Worm (Caenorhabditis elegans) whole organism, L4 larva: ENCODE data around the gene F40G9.9.

Experiments
- D1046.2 ChIP-seq: fragments of 200-800 bp; sonication (Bioruptor generic); IDR thresholded peaks from 2 replicates; pipeline ENCODE4 v1.3.6; 2022; ENCODE audit warnings: missing genetic modification characterization, missing compliant biosample characterization
- F37D6.2 ChIP-seq: sonication (generic microtip); optimal IDR thresholded peaks from 2 replicates; lab custom pipeline; 2016; ENCODE audit warnings: mild to moderate bottlenecking, missing genetic modification characterization, missing compliant biosample characterization
- F44E2.7 ChIP-seq: fragments of 200-800 bp; sonication (Bioruptor generic); IDR thresholded peaks from 2 replicates; pipeline ENCODE4 v2.1.2; 2022; ENCODE audit warnings: missing genetic modification characterization, missing compliant biosample characterization
- T26A8.4 ChIP-seq: fragments of 200-800 bp; sonication (Bioruptor generic); IDR thresholded peaks from 2 replicates; pipeline ENCODE4 v1.3.6; 2022; ENCODE audit warnings: missing genetic modification characterization, missing compliant biosample characterization
- Y5F2A.4 ChIP-seq: fragments of 200-800 bp; sonication (Bioruptor generic); optimal IDR thresholded peaks from 2 replicates; lab custom pipeline; 2018; ENCODE audit warnings: mild to moderate bottlenecking, missing genetic modification characterization, missing compliant biosample characterization
- ZK546.5 ChIP-seq, 2 experiments: sonication (generic microtip); optimal IDR thresholded peaks; 2 replicates each; lab custom pipeline; 2017; ENCODE audit warnings: missing biosample characterization in 2 of 2, missing genetic modification characterization in 2 of 2
- aha-1 ChIP-seq: fragments of 150-350 bp; peaks from one replicate; lab custom pipeline; 2014; ENCODE audit warnings: missing biosample characterization, missing genetic modification characterization
- attf-4 ChIP-seq: sonication (generic microtip); optimal IDR thresholded peaks from 3 replicates; lab custom pipeline; 2017; ENCODE audit warnings: missing biosample characterization, missing genetic modification characterization
- ceh-32 ChIP-seq: sonication (generic microtip); optimal IDR thresholded peaks from 2 replicates; lab custom pipeline; 2016; ENCODE audit warnings: mild to moderate bottlenecking, missing genetic modification characterization, missing compliant biosample characterization; ENCODE audit not compliant: poor library complexity
- ces-1 ChIP-seq: fragments of 150-350 bp; sonication (generic microtip); optimal IDR thresholded peaks from 4 replicates; lab custom pipeline; 2014; ENCODE audit warnings: missing biosample characterization, missing genetic modification reagents, missing genetic modification characterization
- ctbp-1 ChIP-seq: fragments of 200-800 bp; sonication (Bioruptor generic); IDR thresholded peaks from 2 replicates; pipeline ENCODE4 v1.3.6; 2022; ENCODE audit warnings: missing genetic modification reagents, missing genetic modification characterization, missing compliant biosample characterization
- dve-1 ChIP-seq: sonication (generic microtip); optimal IDR thresholded peaks from 2 replicates; lab custom pipeline; 2017; ENCODE audit warnings: antibody characterized with exemption, mild to moderate bottlenecking, missing genetic modification characterization, missing compliant biosample characterization; ENCODE audit not compliant: insufficient read depth
- fkh-10 ChIP-seq: fragments of 150-350 bp; optimal IDR thresholded peaks from 2 replicates; lab custom pipeline; 2014; ENCODE audit warnings: missing biosample characterization, missing genetic modification reagents, missing genetic modification characterization
- hif-1 ChIP-seq, 2 experiments: sonication (generic microtip); optimal IDR thresholded peaks; 2 replicates each; lab custom pipeline; 2016 to 2017; ENCODE audit warnings: missing compliant biosample characterization in 2 of 2, missing genetic modification characterization in 2 of 2, missing genetic modification reagents in 2 of 2, missing genotype in 2 of 2, mild to moderate bottlenecking in 1 of 2
- hlh-30 ChIP-seq: sonication (generic microtip); optimal IDR thresholded peaks from 2 replicates; lab custom pipeline; 2017; ENCODE audit warnings: antibody characterized with exemption, mild to moderate bottlenecking, missing genetic modification characterization, missing compliant biosample characterization; ENCODE audit not compliant: insufficient read depth
- hmg-1.1 ChIP-seq: fragments of 200-800 bp; sonication (Bioruptor generic); IDR thresholded peaks from 2 replicates; pipeline ENCODE4 v1.3.6; 2022; ENCODE audit warnings: missing genetic modification reagents, missing genetic modification characterization, missing compliant biosample characterization
- jun-1 ChIP-seq: fragments of 150-350 bp; optimal IDR thresholded peaks from 2 replicates; lab custom pipeline; 2014; ENCODE audit warnings: missing biosample characterization, missing genetic modification reagents, missing genetic modification characterization
- lir-3 ChIP-seq: sonication (generic microtip); optimal IDR thresholded peaks from 2 replicates; lab custom pipeline; 2016; ENCODE audit warnings: mild to moderate bottlenecking, missing genetic modification characterization, missing compliant biosample characterization
- madf-5 ChIP-seq, 2 experiments: fragments of 200-800 bp; sonication (Bioruptor generic); IDR thresholded peaks; 2 replicates each; pipeline ENCODE4 v1.3.6; 2022; ENCODE audit warnings: missing compliant biosample characterization in 2 of 2, missing genetic modification characterization in 2 of 2
- nhr-25 ChIP-seq: sonication (generic microtip); optimal IDR thresholded peaks from 2 replicates; lab custom pipeline; 2017; ENCODE audit warnings: missing genetic modification characterization, mild to moderate bottlenecking, missing compliant biosample characterization, antibody characterized with exemption, moderate library complexity, borderline replicate concordance; ENCODE audit not compliant: insufficient read depth
- nhr-41 ChIP-seq: fragments of 200-800 bp; sonication (Bioruptor generic); IDR thresholded peaks from 2 replicates; pipeline ENCODE4 v1.3.6; 2022; ENCODE audit warnings: missing genetic modification reagents, missing genetic modification characterization, missing compliant biosample characterization
- nhr-77 ChIP-seq: fragments of 150-350 bp; optimal IDR thresholded peaks from 2 replicates; lab custom pipeline; 2014; ENCODE audit warnings: missing biosample characterization, missing genetic modification characterization
- pha-4 ChIP-seq, 2 experiments: fragments of 150-350 bp in 1 of 2; fragments of 200-800 bp in 1 of 2; sonication (Bioruptor generic) in 1 of 2; IDR thresholded peaks in 1 of 2; optimal IDR thresholded peaks in 1 of 2; 2 replicates each; pipeline versions ENCODE4 v1.3.6 to Lab custom; 2014 to 2022; ENCODE audit warnings: missing genetic modification characterization in 2 of 2, missing genetic modification reagents in 2 of 2, missing biosample characterization in 1 of 2, missing compliant biosample characterization in 1 of 2
- php-3 ChIP-seq: fragments of 200-800 bp; sonication (Bioruptor generic); IDR thresholded peaks from 2 replicates; pipeline ENCODE4 v1.3.6; 2022; ENCODE audit warnings: missing genetic modification reagents, missing genetic modification characterization, missing compliant biosample characterization
- sdz-12 ChIP-seq: fragments of 200-800 bp; sonication (Bioruptor generic); optimal IDR thresholded peaks from 2 replicates; lab custom pipeline; 2018; ENCODE audit warnings: mild to moderate bottlenecking, missing genetic modification characterization, missing compliant biosample characterization
- tag-97 ChIP-seq: fragments of 200-800 bp; sonication (Bioruptor generic); IDR thresholded peaks from 2 replicates; pipeline ENCODE4 v1.3.6; 2022; ENCODE audit warnings: missing genetic modification characterization, missing compliant biosample characterization
- tra-1 ChIP-seq: fragments of 200-800 bp; sonication (Bioruptor generic); IDR thresholded peaks from 2 replicates; pipeline ENCODE4 v1.3.6; 2022; ENCODE audit warnings: missing genetic modification reagents, missing genetic modification characterization, missing compliant biosample characterization
- unc-62 ChIP-seq, 3 experiments: fragments of 150-350 bp in 1 of 3; sonication (generic microtip); optimal IDR thresholded peaks in 2 of 3; peaks in 1 of 3; 1 replicate in 1 of 3; 2 replicates in 2 of 3; lab custom pipeline; 2014 to 2017; ENCODE audit warnings: missing biosample characterization in 3 of 3, missing genetic modification characterization in 3 of 3, missing genetic modification reagents in 3 of 3, missing genotype in 1 of 3

Gene F40G9.9

ce11 chrIII:171617-172016 lies at the start of gene F40G9.9, which contains the start of gene F40G9.12:
TSS of gene F40G9.9 (minus strand) at chrIII:171717.
TSS of gene F40G9.12 (plus strand) at chrIII:171847.
- TF ChIP-seq T26A8.4, result no peak
- no peak for TF ChIP-seq ceh-32
- TF ChIP-seq ces-1 (GFP tag; lab: Kevin White, UChicago), result no peak
- no peak for TF ChIP-seq hlh-30 (tag; lab: Kevin White, UChicago)
- TF ChIP-seq F44E2.7 (GFP tag; lab: Robert Waterston, UW), result no peak

DNA sequence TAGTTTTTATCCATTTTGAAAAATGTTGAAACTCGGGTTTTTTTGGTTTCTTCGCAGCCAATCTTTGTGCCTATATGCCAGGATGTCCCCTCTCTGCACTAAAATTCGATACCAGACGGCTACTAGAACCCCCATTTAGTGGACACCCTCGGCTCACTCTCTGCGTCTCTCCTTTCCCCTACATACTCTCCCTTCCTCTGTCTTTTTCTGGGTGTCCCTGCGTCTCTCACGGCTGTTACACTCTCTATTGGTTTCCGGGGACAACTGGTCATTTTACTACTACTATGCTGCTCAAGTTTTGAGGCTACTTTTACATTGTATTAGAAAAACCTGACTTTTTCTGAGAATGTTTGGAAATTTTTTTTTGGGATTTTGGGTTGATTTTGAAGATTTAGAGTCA lies 48.9 kb upstream of the F40G9.9 start:
- TF ChIP-seq pha-4 (GFP tag; IDR thresholded peaks at IDR 0.05; lab: Robert Waterston, UW) (no peak), pha-4 (tag; optimal IDR thresholded peaks at IDR 0.05; lab: Kevin White, UChicago) (no peak), unc-62 (GFP tag; optimal IDR thresholded peaks at IDR 0.05 in 1 of 2; lab: Kevin White, UChicago) (peak in 1 of 2 experiments; percentile 67), unc-62 (tag; optimal IDR thresholded peaks at IDR 0.05; lab: Kevin White, UChicago) (no peak), hmg-1.1 (GFP tag; lab: Robert Waterston, UW) (peak; percentile 62), madf-5 (GFP tag; IDR thresholded peaks at IDR 0.05; lab: Robert Waterston, UW) (no peak), nhr-25 (no peak), attf-4 (tag; lab: Kevin White, UChicago) (no peak)

ce11 chrIII:211387-211786 lies 39.9 kb upstream of the F40G9.9 start:
- TF ChIP-seq ctbp-1 (GFP tag; lab: Robert Waterston, UW) (0 out of 2 replicates have a peak, but pooled peaks have one; percentile 17), F37D6.2 (tag; lab: Kevin White, UChicago) (no peak), tag-97 (GFP tag; lab: Robert Waterston, UW) (no peak), fkh-10 (GFP tag; lab: Kevin White, UChicago) (peak; percentile 15), hif-1 (tag; optimal IDR thresholded peaks at IDR 0.05; lab: Kevin White, UChicago) (no peak), php-3 (GFP tag; lab: Robert Waterston, UW) (no peak), D1046.2 (no peak), hmg-1.1 (GFP tag; lab: Robert Waterston, UW) (no peak), nhr-41 (GFP tag; lab: Robert Waterston, UW) (no peak), sdz-12 (GFP tag; lab: Kevin White, UChicago) (no peak), Y5F2A.4 (GFP tag; lab: Kevin White, UChicago) (no peak), dve-1 (no peak), lir-3 (no peak), nhr-77 (no peak)

DNA sequence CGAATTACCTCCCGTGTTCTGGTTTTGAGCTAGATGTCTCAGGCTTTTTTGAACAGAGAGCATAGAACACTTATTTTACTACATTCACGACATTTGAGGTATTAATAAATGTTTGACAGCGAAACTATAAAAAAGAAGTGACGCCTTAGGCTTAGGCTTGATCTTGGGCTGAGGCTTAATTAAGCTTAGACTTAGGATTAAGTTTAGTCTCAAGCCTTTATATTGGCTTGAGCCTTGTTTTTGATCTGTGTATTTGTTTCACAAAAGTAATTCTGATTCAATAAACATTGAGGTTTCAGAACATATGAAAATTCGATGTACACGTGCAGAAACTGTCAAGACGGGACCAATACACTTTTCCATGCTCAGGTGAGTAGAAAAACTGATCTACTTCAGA lies 38.2 kb upstream of the F40G9.9 start, which contains the start of gene klp-20:
klp-20 (plus strand) TSS at position 298 of the 397 bp plus-strand sequence.
- no peak for TF ChIP-seq nhr-77

DNA sequence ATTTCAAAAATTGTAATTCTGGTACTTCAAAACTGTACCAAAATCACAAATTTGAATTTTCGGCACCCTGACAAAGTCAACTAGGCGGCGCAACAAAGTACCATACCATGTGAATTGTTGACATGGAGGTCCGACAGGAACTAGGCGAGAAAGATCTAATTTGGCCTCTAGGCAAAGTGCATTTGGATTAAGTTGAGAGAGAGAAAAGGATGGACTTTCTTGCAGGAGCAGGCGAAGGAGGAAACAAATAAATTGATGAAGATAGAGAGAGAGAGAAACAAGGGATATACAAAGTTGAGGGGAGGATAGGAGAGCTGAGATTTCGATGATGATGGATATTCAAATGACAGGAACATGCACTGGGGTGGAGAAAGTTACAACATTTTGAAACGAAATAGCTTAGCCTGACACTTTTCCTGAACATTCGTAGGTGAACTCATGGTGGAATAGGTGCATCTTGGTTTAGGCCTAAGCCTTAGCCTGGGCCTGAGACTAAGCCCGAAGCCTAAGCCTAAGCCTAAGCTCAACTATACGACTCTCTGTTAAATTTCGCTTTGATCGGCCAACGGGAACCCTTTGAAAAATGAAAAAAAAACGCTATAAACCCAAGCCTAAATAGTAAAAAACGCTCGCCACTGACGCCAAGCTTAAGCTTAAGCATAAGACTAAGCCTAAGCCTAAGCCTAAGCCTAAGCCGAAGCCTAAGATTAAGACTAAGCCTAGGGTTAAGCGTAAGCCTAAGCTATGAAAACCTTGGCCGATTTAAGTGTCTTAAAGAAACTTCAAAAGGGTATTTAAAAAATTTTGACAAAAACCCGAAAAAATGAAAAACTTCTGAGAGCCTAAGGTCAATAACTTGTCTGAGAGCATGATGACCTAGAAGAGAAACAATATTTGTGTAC lies 37.5 kb upstream of the F40G9.9 start:
- TF ChIP-seq tra-1 (GFP tag; lab: Robert Waterston, UW) (no peak), ZK546.5 (tag; optimal IDR thresholded peaks at IDR 0.05; lab: Kevin White, UChicago) (no peak), aha-1 (tag; lab: Kevin White, UChicago) (peak; percentile 94)
- TF ChIP-seq, all 104 proteins: peak for 1

ce11 chrIII:207023-207422 lies 35.5 kb upstream of the F40G9.9 start, which contains the start of gene W10C4.1:
TSS of gene W10C4.1 (minus strand) at chrIII:207123.
- no peak for TF ChIP-seq jun-1
- no peak for TF ChIP-seq attf-4 (tag; lab: Kevin White, UChicago)
